Worm (Caenorhabditis elegans) whole organism, mixed stage, embryonic: ENCODE measurements around the gene T21D12.14.

ENCODE experiments used
- elt-3 ChIP-seq: fragments of 150-350 bp; optimal IDR thresholded peaks from 2 replicates; lab custom pipeline; 2014; ENCODE audit warnings: missing biosample characterization, missing genetic modification characterization
- nhr-237 ChIP-seq: fragments of 150-350 bp; optimal IDR thresholded peaks from 2 replicates; lab custom pipeline; 2014; ENCODE audit warnings: missing biosample characterization, missing genetic modification characterization

- TF ChIP-seq nhr-237 (tag; lab: Kevin White, UChicago) (no peak), elt-3 (tag; lab: Kevin White, UChicago) (no peak)
Measured at ce11 chrIV:322497-322896, 34.6 kb upstream of the T21D12.14 start, which contains the start of gene grl-26.
